Worm (Caenorhabditis elegans) whole organism, mixed stage, embryonic: Measurements from ENCODE around the gene F36F12.7.

Experiments used
- M03D4.4 ChIP-seq: sonication (generic microtip); optimal IDR thresholded peaks from 2 replicates; lab custom pipeline; 2017; ENCODE audit warnings: mild to moderate bottlenecking, missing genetic modification characterization, missing compliant biosample characterization
- bed-3 ChIP-seq: fragments of 200-800 bp; sonication (Bioruptor generic); optimal IDR thresholded peaks from 3 replicates; lab custom pipeline; 2018; ENCODE audit warnings: mild to moderate bottlenecking, missing genetic modification characterization, moderate library complexity, missing compliant biosample characterization
- blmp-1 ChIP-seq: fragments of 150-350 bp; optimal IDR thresholded peaks from 2 replicates; lab custom pipeline; 2014; ENCODE audit warnings: missing biosample characterization, missing genetic modification characterization
- ceh-39 ChIP-seq: fragments of 150-350 bp; optimal IDR thresholded peaks from 2 replicates; lab custom pipeline; 2014; ENCODE audit warnings: missing biosample characterization, missing genetic modification characterization
- ceh-43 ChIP-seq: fragments of 200-800 bp; sonication (Bioruptor generic); optimal IDR thresholded peaks from 2 replicates; lab custom pipeline; 2018; ENCODE audit warnings: mild to moderate bottlenecking, missing genetic modification characterization, moderate library complexity, missing compliant biosample characterization
- ceh-83 ChIP-seq: fragments of 200-800 bp; sonication (Bioruptor generic); optimal IDR thresholded peaks from 2 replicates; lab custom pipeline; 2018; ENCODE audit warnings: mild to moderate bottlenecking, missing genetic modification characterization, missing compliant biosample characterization
- ces-1 ChIP-seq: fragments of 150-350 bp; optimal IDR thresholded peaks from 2 replicates; lab custom pipeline; 2014; ENCODE audit warnings: missing biosample characterization, missing genetic modification reagents, missing genetic modification characterization
- cnd-1 ChIP-seq: fragments of 200-800 bp; sonication (Bioruptor generic); optimal IDR thresholded peaks from 2 replicates; lab custom pipeline; 2018; ENCODE audit warnings: mild to moderate bottlenecking, missing genetic modification characterization, missing compliant biosample characterization
- drap-1 ChIP-seq: fragments of 200-800 bp; sonication (Bioruptor generic); optimal IDR thresholded peaks from 3 replicates; lab custom pipeline; 2018; ENCODE audit warnings: mild to moderate bottlenecking, missing genetic modification characterization, missing compliant biosample characterization
- elt-1 ChIP-seq: sonication (generic microtip); optimal IDR thresholded peaks from 2 replicates; lab custom pipeline; 2017; ENCODE audit warnings: missing genetic modification characterization, mild to moderate bottlenecking, missing compliant biosample characterization, antibody characterized with exemption, moderate library complexity, borderline replicate concordance; ENCODE audit not compliant: insufficient read depth
- elt-3 ChIP-seq: fragments of 150-350 bp; optimal IDR thresholded peaks from 2 replicates; lab custom pipeline; 2014; ENCODE audit warnings: missing biosample characterization, missing genetic modification characterization
- flh-1 ChIP-seq: fragments of 200-800 bp; sonication (Bioruptor generic); optimal IDR thresholded peaks from 2 replicates; lab custom pipeline; 2018; ENCODE audit warnings: mild to moderate bottlenecking, missing genetic modification characterization, moderate library complexity, missing compliant biosample characterization
- ham-2 ChIP-seq: fragments of 200-800 bp; sonication (Bioruptor generic); optimal IDR thresholded peaks from 2 replicates; lab custom pipeline; 2018; ENCODE audit warnings: mild to moderate bottlenecking, missing genetic modification characterization, missing compliant biosample characterization
- hlh-1 ChIP-seq: fragments of 150-350 bp; optimal IDR thresholded peaks from 2 replicates; lab custom pipeline; 2014; ENCODE audit warnings: missing biosample characterization, missing genetic modification reagents, missing genetic modification characterization
- lin-13 ChIP-seq: fragments of 150-350 bp; optimal IDR thresholded peaks from 2 replicates; lab custom pipeline; 2014; ENCODE audit warnings: missing biosample characterization, missing genetic modification characterization
- lin-32 ChIP-seq: fragments of 200-800 bp; sonication (Bioruptor generic); optimal IDR thresholded peaks from 2 replicates; lab custom pipeline; 2018; ENCODE audit warnings: mild to moderate bottlenecking, missing genetic modification characterization, missing compliant biosample characterization
- lsy-2 ChIP-seq: fragments of 150-350 bp; optimal IDR thresholded peaks from 2 replicates; lab custom pipeline; 2014; ENCODE audit warnings: missing biosample characterization, missing genetic modification characterization
- mab-5 ChIP-seq: fragments of 150-350 bp; optimal IDR thresholded peaks from 2 replicates; lab custom pipeline; 2014; ENCODE audit warnings: missing biosample characterization, missing genetic modification characterization
- mep-1 ChIP-seq: fragments of 150-350 bp; optimal IDR thresholded peaks from 2 replicates; lab custom pipeline; 2017; ENCODE audit warnings: missing biosample characterization, missing genetic modification reagents, missing genetic modification characterization, inconsistent platforms
- mls-2 ChIP-seq: sonication (generic microtip); optimal IDR thresholded peaks from 2 replicates; lab custom pipeline; 2016; ENCODE audit warnings: mild to moderate bottlenecking, missing genetic modification characterization, moderate library complexity, missing compliant biosample characterization
- nhr-12 ChIP-seq: fragments of 150-350 bp; optimal IDR thresholded peaks from 2 replicates; lab custom pipeline; 2014; ENCODE audit warnings: missing biosample characterization, missing genetic modification characterization
- nhr-2 ChIP-seq: fragments of 150-350 bp; optimal IDR thresholded peaks from 2 replicates; lab custom pipeline; 2014; ENCODE audit warnings: missing biosample characterization, missing genetic modification characterization
- nhr-237 ChIP-seq: fragments of 150-350 bp; optimal IDR thresholded peaks from 2 replicates; lab custom pipeline; 2014; ENCODE audit warnings: missing biosample characterization, missing genetic modification characterization
- nhr-28 ChIP-seq: fragments of 150-350 bp; optimal IDR thresholded peaks from 2 replicates; lab custom pipeline; 2014; ENCODE audit warnings: missing biosample characterization, missing genetic modification characterization
- nhr-76 ChIP-seq: sonication (generic microtip); optimal IDR thresholded peaks from 2 replicates; lab custom pipeline; 2017; ENCODE audit warnings: missing biosample characterization, missing genetic modification characterization
- pha-4 ChIP-seq: fragments of 150-350 bp; optimal IDR thresholded peaks from 2 replicates; lab custom pipeline; 2018; ENCODE audit warnings: missing biosample characterization, missing genetic modification reagents, missing genetic modification characterization
- sem-2 ChIP-seq: fragments of 200-800 bp; sonication (Bioruptor generic); optimal IDR thresholded peaks from 2 replicates; lab custom pipeline; 2018; ENCODE audit warnings: mild to moderate bottlenecking, missing genetic modification characterization, missing compliant biosample characterization
- snpc-4 ChIP-seq: fragments of 150-350 bp; optimal IDR thresholded peaks from 2 replicates; lab custom pipeline; 2014; ENCODE audit warnings: missing biosample characterization, missing genetic modification characterization
- sptf-1 ChIP-seq: sonication (generic microtip); optimal IDR thresholded peaks from 2 replicates; lab custom pipeline; 2017; ENCODE audit warnings: mild to moderate bottlenecking, missing genetic modification characterization, moderate library complexity, missing compliant biosample characterization
- tbx-8 ChIP-seq: fragments of 200-800 bp; sonication (Bioruptor generic); optimal IDR thresholded peaks from 2 replicates; lab custom pipeline; 2018; ENCODE audit warnings: mild to moderate bottlenecking, missing genetic modification characterization, moderate library complexity, missing compliant biosample characterization
- unc-120 ChIP-seq: sonication (generic microtip); optimal IDR thresholded peaks from 2 replicates; lab custom pipeline; 2017; ENCODE audit warnings: missing genetic modification characterization, missing compliant biosample characterization; ENCODE audit not compliant: poor library complexity, severe bottlenecking
- unc-39 ChIP-seq: fragments of 150-350 bp; optimal IDR thresholded peaks from 2 replicates; lab custom pipeline; 2014; ENCODE audit warnings: missing biosample characterization, missing genetic modification characterization
- unc-62 ChIP-seq: fragments of 150-350 bp; optimal IDR thresholded peaks from 2 replicates; lab custom pipeline; 2014; ENCODE audit warnings: missing biosample characterization, missing genetic modification reagents, missing genetic modification characterization
- zip-8 ChIP-seq: fragments of 150-350 bp; optimal IDR thresholded peaks from 2 replicates; lab custom pipeline; 2014; ENCODE audit warnings: missing biosample characterization, missing genetic modification characterization
- ztf-11 ChIP-seq: fragments of 150-350 bp; optimal IDR thresholded peaks from 2 replicates; lab custom pipeline; 2014; ENCODE audit warnings: missing biosample characterization, missing genetic modification characterization

The F36F12.7 gene

DNA sequence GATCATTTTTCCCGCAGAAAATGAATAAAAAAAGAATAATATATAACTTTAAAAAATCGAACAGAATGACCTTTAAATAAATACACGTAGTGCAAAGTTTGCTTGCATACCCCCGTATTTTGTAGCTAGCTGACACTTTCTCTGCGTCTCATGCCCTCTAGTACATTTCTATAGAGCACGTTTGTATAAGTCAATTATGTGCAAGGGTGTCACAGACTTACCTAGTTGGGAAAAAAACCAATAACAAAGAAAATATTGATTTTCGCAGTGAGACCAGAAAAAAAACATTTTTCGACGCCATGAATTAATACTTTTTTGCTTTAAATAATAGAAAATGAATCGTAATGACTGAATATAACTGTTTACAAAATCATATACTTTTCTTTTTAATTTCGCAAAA lies 10.2 kb downstream of the F36F12.7 start, which contains the start of gene ckb-4:
ckb-4 (minus strand) TSS at position 140 of the 400 bp plus-strand sequence.
- no peak for TF ChIP-seq blmp-1 (tag; lab: Kevin White, UChicago)
- no peak for TF ChIP-seq ceh-43 (GFP tag; lab: Kevin White, UChicago)
- TF ChIP-seq ham-2: no peak
- no peak for TF ChIP-seq nhr-28 (tag; lab: Kevin White, UChicago)
- TF ChIP-seq snpc-4 (tag; lab: Kevin White, UChicago): no peak
- no peak for TF ChIP-seq unc-39
- TF ChIP-seq nhr-2 (tag; lab: Kevin White, UChicago): no peak
- no peak for TF ChIP-seq nhr-12 (tag; lab: Kevin White, UChicago)
- TF ChIP-seq unc-120 (tag; lab: Kevin White, UChicago): no peak
- no peak for TF ChIP-seq flh-1 (GFP tag; lab: Kevin White, UChicago)
- TF ChIP-seq mep-1 (tag; lab: Kevin White, UChicago): peak; percentile 29
- no peak for TF ChIP-seq mls-2
- TF ChIP-seq lsy-2 (tag; lab: Kevin White, UChicago): no peak
- no peak for TF ChIP-seq drap-1
- TF ChIP-seq sptf-1 (tag; lab: Kevin White, UChicago): no peak
- peak; percentile 49 for TF ChIP-seq nhr-237 (tag; lab: Kevin White, UChicago)
- no peak for TF ChIP-seq sem-2
- no peak for TF ChIP-seq zip-8 (tag; lab: Kevin White, UChicago)
- TF ChIP-seq ceh-39 (tag; lab: Kevin White, UChicago): peak; percentile 10
- no peak for TF ChIP-seq nhr-76 (tag; lab: Kevin White, UChicago)
- no peak for TF ChIP-seq elt-1 (tag; lab: Kevin White, UChicago)
- peak; percentile 43 for TF ChIP-seq pha-4 (tag; lab: Kevin White, UChicago)
- TF ChIP-seq bed-3 (GFP tag; lab: Kevin White, UChicago): no peak
- no peak for TF ChIP-seq tbx-8 (GFP tag; lab: Kevin White, UChicago)
- peak; percentile 94 for TF ChIP-seq ces-1
- TF ChIP-seq elt-3 (tag; lab: Kevin White, UChicago): no peak
- TF ChIP-seq unc-62 (GFP tag; lab: Kevin White, UChicago): no peak
- no peak for TF ChIP-seq M03D4.4 (tag; lab: Kevin White, UChicago)
- no peak for TF ChIP-seq mab-5 (tag; lab: Kevin White, UChicago)
- no peak for TF ChIP-seq hlh-1 (tag; lab: Kevin White, UChicago)
- no peak for TF ChIP-seq ceh-83 (GFP tag; lab: Kevin White, UChicago)
- no peak for TF ChIP-seq lin-32 (GFP tag; lab: Kevin White, UChicago)
- TF ChIP-seq lin-13: no peak
- no peak for TF ChIP-seq ztf-11 (tag; lab: Kevin White, UChicago)
- TF ChIP-seq cnd-1: no peak

DNA sequence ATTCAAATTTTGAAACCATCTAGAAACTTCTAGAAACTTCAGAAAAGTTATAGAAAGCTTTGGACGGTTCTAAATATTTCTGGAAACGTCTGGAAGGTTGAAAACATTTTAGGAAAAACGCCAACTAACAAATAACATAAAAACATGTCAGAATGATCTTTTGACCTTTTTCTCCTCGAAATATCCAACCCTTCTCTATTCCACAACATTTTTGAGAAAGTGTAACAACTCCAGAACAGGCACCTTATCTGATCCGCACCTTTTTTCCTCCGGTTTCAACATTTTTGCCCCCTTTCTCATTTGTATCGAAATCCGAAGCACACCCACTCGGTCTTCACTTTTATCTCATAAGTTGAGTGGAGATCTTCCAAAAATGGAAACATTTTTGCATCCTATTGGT lies 11.2 kb downstream of the F36F12.7 start, which contains the start of gene F22F7.3:
F22F7.3 (plus strand) TSS at position 301 of the 400 bp plus-strand sequence.
- no peak for TF ChIP-seq mab-5 (tag; lab: Kevin White, UChicago)
- no peak for TF ChIP-seq cnd-1
- TF ChIP-seq nhr-237 (tag; lab: Kevin White, UChicago): no peak
- TF ChIP-seq lsy-2 (tag; lab: Kevin White, UChicago): no peak
- no peak for TF ChIP-seq blmp-1 (tag; lab: Kevin White, UChicago)
- TF ChIP-seq zip-8 (tag; lab: Kevin White, UChicago): no peak
- no peak for TF ChIP-seq M03D4.4 (tag; lab: Kevin White, UChicago)
- no peak for TF ChIP-seq ces-1
- TF ChIP-seq unc-62 (GFP tag; lab: Kevin White, UChicago): no peak
- no peak for TF ChIP-seq sem-2
- no peak for TF ChIP-seq flh-1 (GFP tag; lab: Kevin White, UChicago)
- TF ChIP-seq pha-4 (tag; lab: Kevin White, UChicago): no peak
- no peak for TF ChIP-seq elt-1 (tag; lab: Kevin White, UChicago)

DNA sequence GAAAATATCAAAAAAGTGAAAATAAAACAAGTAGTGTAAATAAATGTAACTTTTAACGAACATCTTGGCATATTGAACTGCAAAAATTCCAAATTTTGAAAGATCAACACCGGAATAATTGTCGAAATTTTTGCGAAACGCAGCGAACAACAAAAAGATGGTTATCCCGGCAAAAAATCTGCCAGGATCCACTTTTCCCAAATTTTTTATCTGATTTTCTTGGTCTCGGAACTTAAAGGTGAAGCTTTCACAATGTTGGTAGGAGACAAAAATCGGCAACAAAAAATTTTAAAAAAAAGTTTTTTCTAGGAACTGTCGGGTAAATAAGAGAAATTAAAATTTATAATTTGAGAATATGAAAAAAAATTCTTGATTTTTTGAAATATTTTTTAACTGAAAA lies 19.4 kb downstream of the F36F12.7 start, which contains the start of gene bgnt-1.2:
bgnt-1.2 (minus strand) TSS at position 101 of the 400 bp plus-strand sequence.
- TF ChIP-seq ham-2 (no peak), drap-1 (no peak), snpc-4 (tag; lab: Kevin White, UChicago) (no peak), ces-1 (no peak), lin-13 (no peak), lin-32 (GFP tag; lab: Kevin White, UChicago) (no peak), sem-2 (no peak), nhr-76 (tag; lab: Kevin White, UChicago) (no peak), ztf-11 (tag; lab: Kevin White, UChicago) (no peak), bed-3 (GFP tag; lab: Kevin White, UChicago) (no peak), M03D4.4 (tag; lab: Kevin White, UChicago) (no peak), tbx-8 (GFP tag; lab: Kevin White, UChicago) (no peak), elt-3 (tag; lab: Kevin White, UChicago) (no peak), unc-120 (tag; lab: Kevin White, UChicago) (no peak), ceh-83 (GFP tag; lab: Kevin White, UChicago) (no peak), zip-8 (tag; lab: Kevin White, UChicago) (no peak), blmp-1 (tag; lab: Kevin White, UChicago) (no peak)
- TF ChIP-seq, all 35 proteins: peak for 0
